Worm (Caenorhabditis elegans): ENCODE measurements around the gene K05B2.2.

- TF ChIP-seq ztf-23 (GFP tag; IDR thresholded peaks at IDR 0.05) (no peak), flt-1 (GFP tag; IDR thresholded peaks at IDR 0.05) (peak; percentile 62; the same call in 1 of the 2 replicates), tab-1 (GFP tag; IDR thresholded peaks at IDR 0.05) (0 out of 2 replicates have a peak, but pooled peaks have one; percentile 22), ref-1 (GFP tag; conservative IDR thresholded peaks at IDR 0.05) (no peak), ztf-29 (GFP tag; IDR thresholded peaks at IDR 0.05) (no peak), med-1 (GFP tag; optimal IDR thresholded peaks at IDR 0.05; ENCODE audit: insufficient read depth) (no peak), T22C8.4 (GFP tag; IDR thresholded peaks at IDR 0.05) (no peak), klf-2 (GFP tag; conservative IDR thresholded peaks at IDR 0.05) (no peak)
Measured at ce11 chrX:4960422-4960821, 54.5 kb downstream of the K05B2.2 start, which contains the start of gene act-4.
